Fruit fly (Drosophila melanogaster) whole organism, embryonic: ENCODE data around the gene CG32812.

Experiments
- CG11093 ChIP-seq: fragments of 200-800 bp; sonication (Bioruptor generic); IDR thresholded peaks from 3 replicates; pipeline ENCODE4 v1.3.6; 2022; ENCODE audit warnings: missing biosample characterization, missing genetic modification characterization
- CG11696 ChIP-seq: fragments of 200-800 bp; sonication (Bioruptor generic); IDR thresholded peaks from 2 replicates; pipeline ENCODE4 v1.3.6; 2022; ENCODE audit warnings: missing biosample characterization, missing genetic modification characterization
- CG1603 ChIP-seq: fragments of 200-800 bp; sonication (Bioruptor generic); optimal IDR thresholded peaks from 2 replicates; lab custom pipeline; 2019; ENCODE audit warnings: missing biosample characterization, mild to moderate bottlenecking, missing genetic modification characterization, moderate library complexity
- CG8388 ChIP-seq: fragments of 200-800 bp; sonication (Bioruptor generic); optimal IDR thresholded peaks from 2 replicates; lab custom pipeline; 2019; ENCODE audit warnings: missing biosample characterization, mild to moderate bottlenecking, missing genetic modification characterization, moderate library complexity
- CkIIα-i1 ChIP-seq: fragments of 200-800 bp; sonication (Bioruptor generic); IDR thresholded peaks from 2 replicates; pipeline ENCODE4 v1.3.6; 2022; ENCODE audit warnings: missing biosample characterization, missing genetic modification characterization
- Gsc ChIP-seq: fragments of 200-800 bp; sonication (Bioruptor generic); IDR thresholded peaks from 2 replicates; pipeline ENCODE4 v1.3.6; 2022; ENCODE audit warnings: missing biosample characterization, missing genetic modification characterization
- NK7.1 ChIP-seq: fragments of 200-800 bp; sonication (Bioruptor generic); optimal IDR thresholded peaks from 3 replicates; lab custom pipeline; 2016; ENCODE audit warnings: missing biosample characterization, missing genetic modification characterization
- Ravus ChIP-seq: fragments of 200-800 bp; sonication (Bioruptor generic); IDR thresholded peaks from 2 replicates; pipeline ENCODE4 v1.3.6; 2022; ENCODE audit warnings: missing biosample characterization, missing genetic modification characterization
- Rfx ChIP-seq: fragments of 200-800 bp; sonication (Bioruptor generic); IDR thresholded peaks from 2 replicates; pipeline ENCODE4 v1.3.6; 2022; ENCODE audit warnings: missing biosample characterization, missing genetic modification characterization
- chinmo ChIP-seq: fragments of 200-800 bp; sonication (Bioruptor generic); IDR thresholded peaks from 4 replicates; pipeline ENCODE4 v1.3.6; 2022; ENCODE audit warnings: missing biosample characterization, missing genetic modification characterization; ENCODE audit not compliant: partially characterized antibody
- knrl ChIP-seq: fragments of 200-800 bp; sonication (Bioruptor generic); IDR thresholded peaks from 3 replicates; pipeline ENCODE4 v1.3.6; 2022; ENCODE audit warnings: missing biosample characterization, missing genetic modification characterization; ENCODE audit not compliant: partially characterized antibody
- row ChIP-seq: fragments of 200-800 bp; sonication (Bioruptor generic); IDR thresholded peaks from 3 replicates; pipeline ENCODE4 v1.3.6; 2022; ENCODE audit warnings: missing biosample characterization, missing genetic modification characterization
- sens ChIP-seq: fragments of 200-800 bp; sonication (Bioruptor generic); peaks from one replicate; lab custom pipeline; 2016; ENCODE audit warnings: missing biosample characterization, missing genetic modification characterization
- tin ChIP-seq: fragments of 200-800 bp; sonication (Bioruptor generic); optimal IDR thresholded peaks from 3 replicates; lab custom pipeline; 2016; ENCODE audit warnings: missing biosample characterization, missing genetic modification characterization

DNA sequence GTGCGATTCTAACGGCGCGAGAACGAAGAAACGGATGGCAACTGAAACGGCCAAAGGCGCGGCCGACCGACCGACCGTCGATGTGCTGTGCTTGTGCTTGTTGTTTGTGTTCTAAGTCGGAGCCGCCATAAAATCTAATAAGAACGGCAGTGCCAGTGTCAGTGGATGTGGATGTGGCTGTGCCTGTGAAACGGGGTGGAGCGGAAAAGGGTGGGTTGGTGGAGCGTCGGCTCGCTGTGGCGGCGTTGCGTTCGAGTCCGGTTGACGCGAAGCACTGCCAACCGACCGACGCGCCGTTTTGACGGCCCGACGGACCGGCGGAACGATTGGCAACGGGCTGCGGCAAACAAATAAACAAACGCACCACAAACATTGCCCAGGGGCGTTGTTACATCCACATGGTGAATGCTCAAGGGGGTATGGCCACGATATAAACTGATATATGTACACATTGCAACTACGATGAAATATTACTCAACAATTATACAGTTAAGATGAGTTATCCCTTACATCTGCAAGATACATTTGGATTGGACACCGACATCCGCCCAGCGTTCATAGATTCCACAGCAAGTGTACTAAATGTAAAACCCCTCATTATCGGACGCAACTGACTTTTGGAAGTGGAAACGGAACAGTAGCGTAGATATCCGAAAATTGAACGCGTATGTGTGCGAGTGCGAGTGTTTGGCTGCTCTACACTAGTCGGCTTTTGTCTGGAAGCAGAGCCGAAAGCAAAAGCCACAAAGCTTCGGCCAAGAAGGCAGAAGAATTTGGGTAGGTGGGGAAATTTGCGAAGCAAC is 11.9 kb upstream of the CG32812 start, which contains the start of gene Atf3:
- peak; percentile 98 for TF ChIP-seq chinmo (GFP tag; lab: Robert Waterston, UW)
- no peak for TF ChIP-seq knrl (GFP tag; lab: Robert Waterston, UW)
- peak; percentile 98 for TF ChIP-seq tin (GFP tag; lab: Kevin White, UChicago)
- TF ChIP-seq CkIIα-i1 (GFP tag; lab: Robert Waterston, UW): peak; percentile 95
- peak; percentile 98 for TF ChIP-seq CG11093 (GFP tag; lab: Robert Waterston, UW)
- peak; percentile 90 for TF ChIP-seq CG11696 (GFP tag; lab: Robert Waterston, UW)
- TF ChIP-seq Ravus (GFP tag; lab: Robert Waterston, UW): peak; percentile 97
- peak; percentile 99 for TF ChIP-seq Rfx (GFP tag; lab: Robert Waterston, UW)
- peak; percentile 100 for TF ChIP-seq sens (GFP tag; lab: Kevin White, UChicago)
- TF ChIP-seq Gsc: peak; percentile 96
- peak; percentile 98 for TF ChIP-seq row (GFP tag; lab: Robert Waterston, UW)
- peak; percentile 97 for TF ChIP-seq CG8388
- peak; percentile 98 for TF ChIP-seq NK7.1
- TF ChIP-seq CG1603: peak; percentile 99
